Worm (Caenorhabditis elegans) whole organism, L4 larva: Measurements from ENCODE around the gene C01B10.3.

Source experiments
- F26F4.8 ChIP-seq: fragments of 200-800 bp; sonication (Bioruptor generic); conservative IDR thresholded peaks from 2 replicates; pipeline ENCODE4 v1.3.6; 2022; ENCODE audit warnings: missing genetic modification characterization, missing compliant biosample characterization
- Y105C5A.15 ChIP-seq: fragments of 200-800 bp; sonication (Bioruptor generic); IDR thresholded peaks from 2 replicates; pipeline ENCODE4 v1.3.6; 2022; ENCODE audit warnings: missing genetic modification characterization, missing compliant biosample characterization
- Y5F2A.4 ChIP-seq: fragments of 200-800 bp; sonication (Bioruptor generic); optimal IDR thresholded peaks from 2 replicates; lab custom pipeline; 2018; ENCODE audit warnings: mild to moderate bottlenecking, missing genetic modification characterization, missing compliant biosample characterization
- Y75B8A.6 ChIP-seq: fragments of 200-800 bp; sonication (Bioruptor generic); IDR thresholded peaks from 2 replicates; pipeline ENCODE4 v1.3.6; 2022; ENCODE audit warnings: missing genetic modification reagents, missing genetic modification characterization, missing compliant biosample characterization
- ZK337.2 ChIP-seq: fragments of 200-800 bp; sonication (Bioruptor generic); IDR thresholded peaks from 2 replicates; pipeline ENCODE4 v1.3.6; 2022; ENCODE audit warnings: missing genetic modification reagents, missing genetic modification characterization, missing compliant biosample characterization
- aha-1 ChIP-seq: fragments of 150-350 bp; peaks from one replicate; lab custom pipeline; 2014; ENCODE audit warnings: missing biosample characterization, missing genetic modification characterization
- attf-4 ChIP-seq: sonication (generic microtip); optimal IDR thresholded peaks from 3 replicates; lab custom pipeline; 2017; ENCODE audit warnings: missing biosample characterization, missing genetic modification characterization
- ceh-20 ChIP-seq: fragments of 200-800 bp; sonication (Bioruptor generic); IDR thresholded peaks from 2 replicates; pipeline ENCODE4 v1.3.6; 2022; ENCODE audit warnings: missing genetic modification reagents, missing genetic modification characterization, missing compliant biosample characterization
- ceh-62 ChIP-seq: sonication (generic microtip); optimal IDR thresholded peaks from 2 replicates; lab custom pipeline; 2017; ENCODE audit warnings: missing biosample characterization, missing genetic modification characterization
- ces-1 ChIP-seq: fragments of 150-350 bp; sonication (generic microtip); optimal IDR thresholded peaks from 4 replicates; lab custom pipeline; 2014; ENCODE audit warnings: missing biosample characterization, missing genetic modification reagents, missing genetic modification characterization
- daf-16 ChIP-seq, 3 experiments: sonication (generic microtip); optimal IDR thresholded peaks; 2 replicates each; lab custom pipeline; 2016 to 2017; ENCODE audit warnings: missing genetic modification characterization in 3 of 3, missing genetic modification reagents in 3 of 3, mild to moderate bottlenecking in 2 of 3, missing compliant biosample characterization in 2 of 3, missing biosample characterization in 1 of 3, moderate library complexity in 1 of 3
- daf-19 ChIP-seq: fragments of 200-800 bp; sonication (Bioruptor generic); conservative IDR thresholded peaks from 2 replicates; pipeline ENCODE4 v1.3.6; 2022; ENCODE audit warnings: missing genetic modification characterization, missing compliant biosample characterization
- dmd-6 ChIP-seq: fragments of 200-800 bp; sonication (Bioruptor generic); IDR thresholded peaks from 2 replicates; pipeline ENCODE4 v1.3.6; 2022; ENCODE audit warnings: missing genetic modification reagents, missing genetic modification characterization, missing compliant biosample characterization
- duxl-1 ChIP-seq: sonication (generic microtip); optimal IDR thresholded peaks from 2 replicates; lab custom pipeline; 2016; ENCODE audit warnings: mild to moderate bottlenecking, missing genetic modification characterization, moderate library complexity, missing compliant biosample characterization; ENCODE audit not compliant: poor library complexity
- dve-1 ChIP-seq: sonication (generic microtip); optimal IDR thresholded peaks from 2 replicates; lab custom pipeline; 2017; ENCODE audit warnings: antibody characterized with exemption, mild to moderate bottlenecking, missing genetic modification characterization, missing compliant biosample characterization; ENCODE audit not compliant: insufficient read depth
- hif-1 ChIP-seq, 2 experiments: sonication (generic microtip); optimal IDR thresholded peaks; 2 replicates each; lab custom pipeline; 2016 to 2017; ENCODE audit warnings: missing compliant biosample characterization in 2 of 2, missing genetic modification characterization in 2 of 2, missing genetic modification reagents in 2 of 2, missing genotype in 2 of 2, mild to moderate bottlenecking in 1 of 2
- hlh-11 ChIP-seq: fragments of 200-800 bp; sonication (Bioruptor generic); optimal IDR thresholded peaks from 2 replicates; lab custom pipeline; 2018; ENCODE audit warnings: mild to moderate bottlenecking, missing genetic modification characterization, missing compliant biosample characterization
- hlh-30 ChIP-seq: sonication (generic microtip); optimal IDR thresholded peaks from 2 replicates; lab custom pipeline; 2017; ENCODE audit warnings: antibody characterized with exemption, mild to moderate bottlenecking, missing genetic modification characterization, missing compliant biosample characterization; ENCODE audit not compliant: insufficient read depth
- lim-7 ChIP-seq: fragments of 200-800 bp; sonication (Bioruptor generic); IDR thresholded peaks from 2 replicates; pipeline ENCODE4 v1.3.6; 2022; ENCODE audit warnings: missing genetic modification characterization, missing compliant biosample characterization
- lin-38 ChIP-seq: fragments of 200-800 bp; sonication (Bioruptor generic); IDR thresholded peaks from 2 replicates; pipeline ENCODE4 v1.3.6; 2022; ENCODE audit warnings: missing genetic modification reagents, missing genetic modification characterization, missing compliant biosample characterization
- lsy-2 ChIP-seq, 2 experiments: fragments of 150-350 bp in 1 of 2; sonication (generic microtip) in 1 of 2; optimal IDR thresholded peaks; 2 replicates each; lab custom pipeline; 2014 to 2017; ENCODE audit warnings: missing biosample characterization in 2 of 2, missing genetic modification characterization in 2 of 2
- mdl-1 ChIP-seq, 2 experiments: fragments of 150-350 bp in 1 of 2; sonication (generic microtip) in 1 of 2; optimal IDR thresholded peaks; 2 replicates each; lab custom pipeline; 2014 to 2017; ENCODE audit warnings: missing biosample characterization in 2 of 2, missing genetic modification characterization in 2 of 2
- mep-1 ChIP-seq: fragments of 150-350 bp; sonication (generic microtip); optimal IDR thresholded peaks from 3 replicates; lab custom pipeline; 2014; ENCODE audit warnings: missing biosample characterization, missing genetic modification characterization
- mes-2 ChIP-seq: sonication (generic microtip); optimal IDR thresholded peaks from 2 replicates; lab custom pipeline; 2016; ENCODE audit warnings: missing genotype, mild to moderate bottlenecking, missing genetic modification characterization, missing compliant biosample characterization; ENCODE audit not compliant: poor library complexity, severe bottlenecking
- mxl-3 ChIP-seq: fragments of 200-800 bp; sonication (Bioruptor generic); optimal IDR thresholded peaks from 2 replicates; lab custom pipeline; 2018; ENCODE audit warnings: mild to moderate bottlenecking, missing genetic modification characterization, missing compliant biosample characterization
- nhr-102 ChIP-seq: sonication (generic microtip); optimal IDR thresholded peaks from 2 replicates; lab custom pipeline; 2016; ENCODE audit warnings: mild to moderate bottlenecking, missing genetic modification characterization, moderate library complexity, missing compliant biosample characterization
- nhr-28 ChIP-seq: fragments of 150-350 bp; optimal IDR thresholded peaks from 2 replicates; lab custom pipeline; 2014; ENCODE audit warnings: missing biosample characterization, missing genetic modification characterization
- nhr-6 ChIP-seq: fragments of 150-350 bp; optimal IDR thresholded peaks from 2 replicates; lab custom pipeline; 2014; ENCODE audit warnings: missing biosample characterization, missing genetic modification characterization
- pha-4 ChIP-seq, 2 experiments: fragments of 150-350 bp in 1 of 2; fragments of 200-800 bp in 1 of 2; sonication (Bioruptor generic) in 1 of 2; IDR thresholded peaks in 1 of 2; optimal IDR thresholded peaks in 1 of 2; 2 replicates each; pipeline versions ENCODE4 v1.3.6 to Lab custom; 2014 to 2022; ENCODE audit warnings: missing genetic modification characterization in 2 of 2, missing genetic modification reagents in 2 of 2, missing biosample characterization in 1 of 2, missing compliant biosample characterization in 1 of 2
- php-3 ChIP-seq: fragments of 200-800 bp; sonication (Bioruptor generic); IDR thresholded peaks from 2 replicates; pipeline ENCODE4 v1.3.6; 2022; ENCODE audit warnings: missing genetic modification reagents, missing genetic modification characterization, missing compliant biosample characterization
- sdz-12 ChIP-seq: fragments of 200-800 bp; sonication (Bioruptor generic); optimal IDR thresholded peaks from 2 replicates; lab custom pipeline; 2018; ENCODE audit warnings: mild to moderate bottlenecking, missing genetic modification characterization, missing compliant biosample characterization
- snpc-1.2 ChIP-seq: fragments of 200-800 bp; sonication (Bioruptor generic); IDR thresholded peaks from 2 replicates; pipeline ENCODE4 v1.3.6; 2022; ENCODE audit warnings: missing genetic modification reagents, missing genetic modification characterization, missing compliant biosample characterization
- spr-1 ChIP-seq: sonication (generic microtip); optimal IDR thresholded peaks from 2 replicates; lab custom pipeline; 2016; ENCODE audit warnings: mild to moderate bottlenecking, missing genetic modification characterization, missing compliant biosample characterization
- tra-1 ChIP-seq: fragments of 200-800 bp; sonication (Bioruptor generic); IDR thresholded peaks from 2 replicates; pipeline ENCODE4 v1.3.6; 2022; ENCODE audit warnings: missing genetic modification reagents, missing genetic modification characterization, missing compliant biosample characterization
- unc-130 ChIP-seq: sonication (generic microtip); optimal IDR thresholded peaks from 2 replicates; lab custom pipeline; 2016; ENCODE audit warnings: missing genetic modification reagents, missing genetic modification characterization, missing compliant biosample characterization
- unc-62 ChIP-seq, 3 experiments: fragments of 150-350 bp in 1 of 3; sonication (generic microtip); optimal IDR thresholded peaks in 2 of 3; peaks in 1 of 3; 1 replicate in 1 of 3; 2 replicates in 2 of 3; lab custom pipeline; 2014 to 2017; ENCODE audit warnings: missing biosample characterization in 3 of 3, missing genetic modification characterization in 3 of 3, missing genetic modification reagents in 3 of 3, missing genotype in 1 of 3
- zfp-2 ChIP-seq: sonication (generic microtip); optimal IDR thresholded peaks from 2 replicates; lab custom pipeline; 2016; ENCODE audit warnings: mild to moderate bottlenecking, missing genetic modification characterization, missing compliant biosample characterization
- zip-2 ChIP-seq: fragments of 150-350 bp; optimal IDR thresholded peaks from 2 replicates; lab custom pipeline; 2014; ENCODE audit warnings: missing biosample characterization, missing genetic modification characterization
- ztf-11 ChIP-seq: fragments of 150-350 bp; optimal IDR thresholded peaks from 2 replicates; lab custom pipeline; 2014; ENCODE audit warnings: missing biosample characterization, missing genetic modification characterization

C01B10.3 gene

ce11 chrIV:6623390-6623789 is 2.2 kb upstream of the C01B10.3 start, which contains the start of gene C01B10.44:
Gene C01B10.44, plus strand, starts transcription at chrIV:6623690.
- no peak for TF ChIP-seq hlh-11
- TF ChIP-seq hlh-30 (tag; lab: Kevin White, UChicago): no peak

- no peak for TF ChIP-seq spr-1 (tag; lab: Kevin White, UChicago)
- no peak for TF ChIP-seq nhr-102 (tag; lab: Kevin White, UChicago)
- peak; percentile 50 for TF ChIP-seq dve-1 (tag; lab: Kevin White, UChicago)
- TF ChIP-seq ztf-11 (tag; lab: Kevin White, UChicago): no peak
- TF ChIP-seq mdl-1 (tag; optimal IDR thresholded peaks at IDR 0.05; lab: Kevin White, UChicago): peak in 1 of 2 experiments; percentile 7
- TF ChIP-seq zip-2: no peak
- no peak for TF ChIP-seq ceh-62 (tag; lab: Kevin White, UChicago)
- TF ChIP-seq nhr-28 (tag; lab: Kevin White, UChicago): peak; percentile 75
- no peak for TF ChIP-seq zfp-2 (tag; lab: Kevin White, UChicago)
These were observed 990 bp upstream of the C01B10.3 start for ce11 chrIV:6622142-6622541.

ce11 chrIV:6618607-6619006 is 2.5 kb downstream of the C01B10.3 start:
- TF ChIP-seq hif-1 (tag; optimal IDR thresholded peaks at IDR 0.05; lab: Kevin White, UChicago) (peak in 1 of 2 experiments; percentile 12), lin-38 (peak; percentile 54), ces-1 (GFP tag; lab: Kevin White, UChicago) (no peak), Y5F2A.4 (GFP tag; lab: Kevin White, UChicago) (no peak), lsy-2 (tag; optimal IDR thresholded peaks at IDR 0.05; lab: Kevin White, UChicago) (peak in 1 of 2 experiments; percentile 34), hlh-11 (peak; percentile 72), daf-16 (GFP tag; optimal IDR thresholded peaks at IDR 0.05; lab: Kevin White, UChicago) (no peak), daf-16 (tag; optimal IDR thresholded peaks at IDR 0.05; lab: Kevin White, UChicago) (peak; percentile 26), ZK337.2 (GFP tag; lab: Robert Waterston, UW) (no peak), pha-4 (GFP tag; IDR thresholded peaks at IDR 0.05; lab: Robert Waterston, UW) (peak; percentile 52; the same call in 1 of the 2 replicates), pha-4 (tag; optimal IDR thresholded peaks at IDR 0.05; lab: Kevin White, UChicago) (no peak), hlh-30 (tag; lab: Kevin White, UChicago) (peak; percentile 62), mep-1 (peak; percentile 29), dmd-6 (GFP tag; lab: Robert Waterston, UW) (peak; percentile 18; the same call in 1 of the 2 replicates), dve-1 (tag; lab: Kevin White, UChicago) (peak; percentile 28), mxl-3 (GFP tag; lab: Kevin White, UChicago) (peak; percentile 17)

DNA sequence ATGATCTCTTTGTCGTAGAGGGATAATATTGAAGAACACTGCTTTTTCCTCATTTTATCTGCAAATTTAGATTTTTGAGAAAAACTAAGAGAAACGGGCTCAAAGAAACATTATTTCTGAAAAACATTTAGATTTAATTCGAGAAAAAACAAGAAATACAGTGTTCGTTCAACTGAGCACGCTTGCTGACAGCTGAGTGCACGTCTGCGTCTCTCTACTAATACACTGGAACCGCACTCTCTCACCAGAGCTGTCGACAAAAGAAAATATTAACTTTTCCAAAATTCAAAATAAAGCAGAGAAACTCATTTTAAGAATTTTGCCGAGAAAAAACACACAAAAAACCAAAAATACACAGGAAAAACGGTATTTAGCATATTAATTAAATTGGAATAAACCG is 7.9 kb downstream of the C01B10.3 start, which contains the start of gene drh-1:
TSS of gene drh-1 (minus strand) at position 58 of the 400 bp plus-strand sequence.
- TF ChIP-seq Y75B8A.6 (GFP tag; lab: Robert Waterston, UW) (no peak), daf-16 (GFP tag; optimal IDR thresholded peaks at IDR 0.05; lab: Kevin White, UChicago) (no peak), daf-16 (tag; optimal IDR thresholded peaks at IDR 0.05; lab: Kevin White, UChicago) (peak; percentile 22), lin-38 (peak; percentile 68), dve-1 (tag; lab: Kevin White, UChicago) (peak; percentile 44), lsy-2 (tag; optimal IDR thresholded peaks at IDR 0.05; lab: Kevin White, UChicago) (peak in 1 of 2 experiments; percentile 65), nhr-6 (tag; lab: Kevin White, UChicago) (peak; percentile 18), snpc-1.2 (GFP tag; lab: Robert Waterston, UW) (peak; percentile 73), daf-19 (GFP tag; lab: Robert Waterston, UW) (no peak), mes-2 (tag; lab: Kevin White, UChicago) (peak; percentile 46)

DNA sequence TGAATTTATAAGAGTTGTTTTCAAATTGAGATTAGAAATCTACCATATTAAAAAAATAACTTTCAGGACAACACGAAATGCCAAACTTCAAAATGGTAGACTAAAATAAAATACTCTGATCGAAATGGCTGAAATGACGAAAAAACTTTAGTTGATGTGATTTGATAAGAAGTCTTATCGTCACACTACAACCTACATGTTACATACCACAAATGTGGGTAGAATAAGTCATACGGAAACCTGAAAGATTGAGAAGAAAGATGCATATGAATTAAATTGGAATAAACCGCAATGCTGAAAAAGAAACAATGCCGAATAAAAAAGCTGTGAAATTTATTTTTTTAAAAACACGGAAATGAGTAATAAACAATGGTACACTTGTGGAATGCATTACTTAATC is 14.1 kb downstream of the C01B10.3 start:
- TF ChIP-seq attf-4: no peak
- TF ChIP-seq hlh-30 (tag; lab: Kevin White, UChicago): no peak
- TF ChIP-seq Y105C5A.15 (GFP tag; lab: Robert Waterston, UW): no peak
- TF ChIP-seq aha-1: peak; percentile 77
- TF ChIP-seq ceh-20 (GFP tag; lab: Robert Waterston, UW): no peak
- TF ChIP-seq F26F4.8 (GFP tag; lab: Robert Waterston, UW): no peak
- no peak for TF ChIP-seq duxl-1 (tag; lab: Kevin White, UChicago)
- TF ChIP-seq unc-62 (GFP tag; optimal IDR thresholded peaks at IDR 0.05 in 1 of 2; lab: Kevin White, UChicago): peak in 1 of 2 experiments; percentile 50
- TF ChIP-seq unc-62 (tag; optimal IDR thresholded peaks at IDR 0.05; lab: Kevin White, UChicago): no peak
- no peak for TF ChIP-seq daf-16 (GFP tag; optimal IDR thresholded peaks at IDR 0.05; lab: Kevin White, UChicago)
- TF ChIP-seq daf-16 (tag; optimal IDR thresholded peaks at IDR 0.05; lab: Kevin White, UChicago): peak; percentile 3
- no peak for TF ChIP-seq sdz-12 (GFP tag; lab: Kevin White, UChicago)
- no peak for TF ChIP-seq mxl-3 (GFP tag; lab: Kevin White, UChicago)
- TF ChIP-seq ZK337.2 (GFP tag; lab: Robert Waterston, UW): no peak
- no peak for TF ChIP-seq php-3 (GFP tag; lab: Robert Waterston, UW)
- TF ChIP-seq lim-7 (GFP tag; lab: Robert Waterston, UW): no peak
- no peak for TF ChIP-seq unc-130
- TF ChIP-seq tra-1 (GFP tag; lab: Robert Waterston, UW): no peak
